Worm (Caenorhabditis elegans) whole organism, late embryonic: Measurements from ENCODE around the gene gbh-2.

Source experiments
- ama-1 ChIP-seq: fragments of 150-350 bp; optimal IDR thresholded peaks from 2 replicates; lab custom pipeline; 2014
- ceh-18 ChIP-seq: sonication (generic microtip); optimal IDR thresholded peaks from 2 replicates; lab custom pipeline; 2016; ENCODE audit warnings: missing genetic modification characterization, missing compliant biosample characterization
- ceh-24 ChIP-seq: sonication (generic microtip); optimal IDR thresholded peaks from 2 replicates; lab custom pipeline; 2016; ENCODE audit warnings: mild to moderate bottlenecking, missing genetic modification characterization, missing compliant biosample characterization
- ceh-34 ChIP-seq: sonication (generic microtip); optimal IDR thresholded peaks from 2 replicates; lab custom pipeline; 2016; ENCODE audit warnings: mild to moderate bottlenecking, missing genetic modification characterization, missing compliant biosample characterization
- ceh-9 ChIP-seq: sonication (generic microtip); optimal IDR thresholded peaks from 2 replicates; lab custom pipeline; 2016; ENCODE audit warnings: mild to moderate bottlenecking, missing genetic modification characterization, inconsistent platforms, missing compliant biosample characterization
- che-1 ChIP-seq: sonication (generic microtip); optimal IDR thresholded peaks from 2 replicates; lab custom pipeline; 2016; ENCODE audit warnings: mild to moderate bottlenecking, missing genetic modification characterization, missing compliant biosample characterization
- elt-4 ChIP-seq: sonication (generic microtip); optimal IDR thresholded peaks from 2 replicates; lab custom pipeline; 2016; ENCODE audit warnings: missing genetic modification characterization, missing compliant biosample characterization
- hlh-30 ChIP-seq: sonication (generic microtip); optimal IDR thresholded peaks from 2 replicates; lab custom pipeline; 2017; ENCODE audit warnings: antibody characterized with exemption, missing genetic modification characterization, missing compliant biosample characterization; ENCODE audit not compliant: insufficient read depth
- nfya-1 ChIP-seq: sonication (generic microtip); optimal IDR thresholded peaks from 2 replicates; lab custom pipeline; 2017; ENCODE audit warnings: missing genetic modification characterization, mild to moderate bottlenecking, missing compliant biosample characterization, antibody characterized with exemption, moderate library complexity
- nhr-11 ChIP-seq: fragments of 150-350 bp; optimal IDR thresholded peaks from 2 replicates; lab custom pipeline; 2014; ENCODE audit warnings: missing biosample characterization, missing genetic modification characterization
- pha-4 ChIP-seq: fragments of 150-350 bp; optimal IDR thresholded peaks from 2 replicates; lab custom pipeline; 2018; ENCODE audit warnings: missing biosample characterization, missing genetic modification reagents, missing genetic modification characterization
- unc-3 ChIP-seq, 2 experiments: fragments of 200-800 bp in 1 of 2; sonication (Bioruptor generic) in 1 of 2; sonication (generic microtip) in 1 of 2; conservative IDR thresholded peaks in 1 of 2; optimal IDR thresholded peaks in 1 of 2; 2 replicates each; pipeline versions ENCODE4 v1.3.6 to Lab custom; 2016 to 2022; ENCODE audit warnings: missing compliant biosample characterization in 2 of 2, missing genetic modification characterization in 2 of 2, missing genetic modification reagents in 1 of 2

DNA sequence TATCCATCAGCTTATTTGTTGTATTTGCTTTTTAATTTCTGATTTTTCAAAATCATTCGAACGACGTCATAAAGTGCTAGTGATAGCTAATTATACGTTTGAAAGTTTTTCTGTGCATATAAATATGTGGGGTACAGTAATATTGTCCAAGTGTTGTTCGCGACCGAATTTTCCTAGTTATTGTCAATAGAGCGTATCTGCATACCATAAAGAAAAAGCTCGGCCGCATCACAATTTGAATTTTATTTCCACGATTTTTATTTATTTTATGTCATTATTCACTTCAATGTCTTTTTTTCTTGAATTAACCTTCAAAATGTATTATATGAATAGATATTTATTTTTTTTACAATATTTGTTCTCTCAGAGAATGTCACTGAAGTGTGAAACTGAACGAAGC lies 31.1 kb downstream of the gbh-2 start, which contains the start of gene rnh-2:
- no peak for TF ChIP-seq elt-4 (tag; lab: Kevin White, UChicago)
- no peak for TF ChIP-seq ceh-9
- no peak for TF ChIP-seq pha-4 (tag; lab: Kevin White, UChicago)
- TF ChIP-seq ceh-24 (tag; lab: Kevin White, UChicago) = no peak
- no peak for TF ChIP-seq hlh-30 (tag; lab: Kevin White, UChicago)
- no peak for TF ChIP-seq ceh-34 (tag; lab: Kevin White, UChicago)
- no peak for TF ChIP-seq ama-1 (lab: Kevin White, UChicago)
- peak; percentile 4 for TF ChIP-seq nfya-1
- TF ChIP-seq unc-3 (GFP tag; conservative IDR thresholded peaks at IDR 0.05; lab: Robert Waterston, UW) = no peak
- TF ChIP-seq unc-3 (tag; optimal IDR thresholded peaks at IDR 0.05; lab: Kevin White, UChicago) = no peak
- TF ChIP-seq che-1 (tag; lab: Kevin White, UChicago) = no peak
- TF ChIP-seq nhr-11 (tag; lab: Kevin White, UChicago) = no peak
- TF ChIP-seq ceh-18 (tag; lab: Kevin White, UChicago) = no peak
